Fruit fly (Drosophila melanogaster): ENCODE data around the gene CG18858.

The CG18858 gene

dm6 chr2L:20438474-20438873 is 20.4 kb downstream of the CG18858 start:
- TF ChIP-seq dac (GFP tag; optimal IDR thresholded peaks at IDR 0.05) (no peak), CG6163 (GFP tag; IDR thresholded peaks at IDR 0.05) (no peak), CG10669 (GFP tag; optimal IDR thresholded peaks at IDR 0.05) (no peak), dsx (GFP tag; optimal IDR thresholded peaks at IDR 0.05; ENCODE audit: poor library complexity, severe bottlenecking) (no peak), CG32006 (GFP tag; optimal IDR thresholded peaks at IDR 0.05) (no peak), Eip75B (GFP tag; optimal IDR thresholded peaks at IDR 0.05) (no peak), fd59A (GFP tag; optimal IDR thresholded peaks at IDR 0.05) (no peak), CG16779 (tag; optimal IDR thresholded peaks at IDR 0.05) (no peak), Eip78C (GFP tag) (no peak), achi (GFP tag; optimal IDR thresholded peaks at IDR 0.05) (no peak), eg (GFP tag; IDR thresholded peaks at IDR 0.05) (no peak), Hr38 (GFP tag; optimal IDR thresholded peaks at IDR 0.05) (no peak), spab (GFP tag; optimal IDR thresholded peaks at IDR 0.05) (no peak), Met (GFP tag; optimal IDR thresholded peaks at IDR 0.05) (no peak)

dm6 chr2L:20437873-20438272 is 21.0 kb downstream of the CG18858 start:
- no peak for TF ChIP-seq CG31627 (GFP tag; optimal IDR thresholded peaks at IDR 0.05)
- no peak for TF ChIP-seq cyc (GFP tag; optimal IDR thresholded peaks at IDR 0.05)
- no peak for TF ChIP-seq dac (GFP tag; optimal IDR thresholded peaks at IDR 0.05)
- TF ChIP-seq CG10669 (GFP tag; optimal IDR thresholded peaks at IDR 0.05): no peak
- TF ChIP-seq Eip78C (GFP tag): no peak
- no peak for TF ChIP-seq Blimp-1 (GFP tag; optimal IDR thresholded peaks at IDR 0.05)
- TF ChIP-seq CG4318 (GFP tag; optimal IDR thresholded peaks at IDR 0.05): no peak
- no peak for TF ChIP-seq CG34406 (GFP tag; optimal IDR thresholded peaks at IDR 0.05)

dm6 chr2L:20435199-20435598 is 23.7 kb downstream of the CG18858 start:
- TF ChIP-seq svp (GFP tag): peak; percentile 64
- peak; percentile 9 for TF ChIP-seq net (GFP tag; optimal IDR thresholded peaks at IDR 0.05)
- peak; percentile 46 for TF ChIP-seq Met (GFP tag; optimal IDR thresholded peaks at IDR 0.05)
- no peak for TF ChIP-seq CG31627 (GFP tag; optimal IDR thresholded peaks at IDR 0.05)
- peak; percentile 1 for TF ChIP-seq CG4318 (GFP tag; optimal IDR thresholded peaks at IDR 0.05)
- no peak for TF ChIP-seq spab (GFP tag; optimal IDR thresholded peaks at IDR 0.05)
- TF ChIP-seq Blimp-1 (GFP tag; optimal IDR thresholded peaks at IDR 0.05): no peak
- peak in 1 of 2 experiments; percentile 56 for TF ChIP-seq salr (GFP tag; optimal IDR thresholded peaks at IDR 0.05)
- TF ChIP-seq achi (GFP tag; optimal IDR thresholded peaks at IDR 0.05): no peak
- peak; percentile 34 for TF ChIP-seq pdm3 (GFP tag; optimal IDR thresholded peaks at IDR 0.05)
- TF ChIP-seq lz (GFP tag; optimal IDR thresholded peaks at IDR 0.05): peak; percentile 27
- TF ChIP-seq CG1621 (tag; optimal IDR thresholded peaks at IDR 0.05): no peak
- peak; percentile 51 for TF ChIP-seq Hr4 (GFP tag; optimal IDR thresholded peaks at IDR 0.05)
- no peak for TF ChIP-seq Hr38 (GFP tag; optimal IDR thresholded peaks at IDR 0.05)
- TF ChIP-seq CG3032 (tag; optimal IDR thresholded peaks at IDR 0.05): no peak
- TF ChIP-seq Eip78C (GFP tag): peak; percentile 82
- TF ChIP-seq CG32006 (GFP tag; optimal IDR thresholded peaks at IDR 0.05): peak; percentile 66
- TF ChIP-seq vri (GFP tag; optimal IDR thresholded peaks at IDR 0.05): no peak
- peak; percentile 23 for TF ChIP-seq acj6 (GFP tag; optimal IDR thresholded peaks at IDR 0.05)
- peak; percentile 57 for TF ChIP-seq esn (GFP tag; optimal IDR thresholded peaks at IDR 0.05)
- TF ChIP-seq Gug (GFP tag; IDR thresholded peaks at IDR 0.05): no peak
- TF ChIP-seq topi (GFP tag; optimal IDR thresholded peaks at IDR 0.05): peak; percentile 10
- peak; percentile 20 for TF ChIP-seq OdsH (GFP tag; optimal IDR thresholded peaks at IDR 0.05)
- peak; percentile 31 for TF ChIP-seq fd59A (GFP tag; optimal IDR thresholded peaks at IDR 0.05)
- TF ChIP-seq dac (GFP tag; optimal IDR thresholded peaks at IDR 0.05): no peak
- no peak for TF ChIP-seq CG6163 (GFP tag; IDR thresholded peaks at IDR 0.05)
- TF ChIP-seq fkh (GFP tag; optimal IDR thresholded peaks at IDR 0.05): no peak
- no peak for TF ChIP-seq Sox102F (GFP tag; optimal IDR thresholded peaks at IDR 0.05)
- no peak for TF ChIP-seq Hr39 (GFP tag; optimal IDR thresholded peaks at IDR 0.05)
- TF ChIP-seq CG10631 (GFP tag; optimal IDR thresholded peaks at IDR 0.05): peak; percentile 19
- peak; percentile 17 for TF ChIP-seq Smox (GFP tag; optimal IDR thresholded peaks at IDR 0.05)
- no peak for TF ChIP-seq CG3919 (GFP tag; optimal IDR thresholded peaks at IDR 0.05)

Data from whole organism, prepupa.